Worm (Caenorhabditis elegans) whole organism, L1 larva: ENCODE data around the gene F26H11.4.

Experiments used
- C16A3.4 ChIP-seq: fragments of 150-350 bp; optimal IDR thresholded peaks from 2 replicates; lab custom pipeline; 2014; ENCODE audit warnings: missing biosample characterization, missing genetic modification characterization
- F16B12.6 ChIP-seq: fragments of 150-350 bp; optimal IDR thresholded peaks from 2 replicates; lab custom pipeline; 2014; ENCODE audit warnings: missing biosample characterization, missing genetic modification characterization
- Y116A8C.19 ChIP-seq: sonication (generic microtip); optimal IDR thresholded peaks from 2 replicates; lab custom pipeline; 2016; ENCODE audit warnings: missing compliant biosample characterization, missing genetic modification characterization, borderline replicate concordance
- alr-1 ChIP-seq: fragments of 200-800 bp; sonication (Bioruptor generic); optimal IDR thresholded peaks from 2 replicates; lab custom pipeline; 2018; ENCODE audit warnings: borderline replicate concordance, mild to moderate bottlenecking, missing genetic modification characterization, missing compliant biosample characterization
- aly-2 ChIP-seq: fragments of 150-350 bp; optimal IDR thresholded peaks from 2 replicates; lab custom pipeline; 2014; ENCODE audit warnings: missing biosample characterization, missing genetic modification characterization
- ceh-63 ChIP-seq: fragments of 200-800 bp; sonication (Bioruptor generic); optimal IDR thresholded peaks from 2 replicates; lab custom pipeline; 2018; ENCODE audit warnings: mild to moderate bottlenecking, missing genetic modification characterization, missing compliant biosample characterization
- ceh-8 ChIP-seq: fragments of 200-800 bp; sonication (Bioruptor generic); optimal IDR thresholded peaks from 2 replicates; lab custom pipeline; 2018; ENCODE audit warnings: mild to moderate bottlenecking, missing genetic modification characterization, moderate library complexity, missing compliant biosample characterization
- ceh-88 ChIP-seq: fragments of 200-800 bp; sonication (Bioruptor generic); IDR thresholded peaks from 2 replicates; pipeline ENCODE4 v1.3.6; 2022; ENCODE audit warnings: missing genetic modification characterization, missing compliant biosample characterization
- ces-1 ChIP-seq: fragments of 150-350 bp; optimal IDR thresholded peaks from 2 replicates; lab custom pipeline; 2014; ENCODE audit warnings: missing biosample characterization, missing genetic modification reagents, missing genetic modification characterization
- dpl-1 ChIP-seq, 3 experiments: fragments of 150-350 bp in 2 of 3; sonication (generic microtip) in 1 of 3; optimal IDR thresholded peaks; 2 replicates each; lab custom pipeline; 2014 to 2017; ENCODE audit warnings: missing biosample characterization in 3 of 3, missing genetic modification characterization in 3 of 3, missing genetic modification reagents in 3 of 3
- efl-1 ChIP-seq, 4 experiments: fragments of 150-350 bp; optimal IDR thresholded peaks in 3 of 4; peaks in 1 of 4; 1 replicate in 1 of 4; 2 replicates in 3 of 4; lab custom pipeline; 2014; ENCODE audit warnings: missing biosample characterization in 2 of 4, missing genetic modification characterization in 2 of 4, missing genetic modification reagents in 2 of 4
- egl-13 ChIP-seq: sonication (generic microtip); optimal IDR thresholded peaks from 2 replicates; lab custom pipeline; 2016; ENCODE audit warnings: missing genotype, missing genetic modification reagents, missing genetic modification characterization, missing compliant biosample characterization
- elt-2 ChIP-seq: sonication (generic microtip); optimal IDR thresholded peaks from 2 replicates; lab custom pipeline; 2016; ENCODE audit warnings: missing genetic modification characterization, mild to moderate bottlenecking, inconsistent platforms, missing compliant biosample characterization, missing genetic modification reagents
- ets-5 ChIP-seq: fragments of 200-800 bp; sonication (Bioruptor generic); IDR thresholded peaks from 2 replicates; pipeline ENCODE4 v1.3.6; 2022; ENCODE audit warnings: missing genetic modification characterization, missing compliant biosample characterization
- fkh-4 ChIP-seq: sonication (generic microtip); optimal IDR thresholded peaks from 2 replicates; lab custom pipeline; 2016; ENCODE audit warnings: missing compliant biosample characterization, missing genetic modification characterization, borderline replicate concordance
- grh-1 ChIP-seq: fragments of 200-800 bp; sonication (Bioruptor generic); IDR thresholded peaks from 2 replicates; pipeline ENCODE4 v1.3.6; 2022; ENCODE audit warnings: missing genetic modification reagents, missing genetic modification characterization, missing compliant biosample characterization
- hlh-17 ChIP-seq: fragments of 200-800 bp; sonication (Bioruptor generic); optimal IDR thresholded peaks from 2 replicates; lab custom pipeline; 2018; ENCODE audit warnings: missing genetic modification characterization, mild to moderate bottlenecking, missing compliant biosample characterization, moderate library complexity, borderline replicate concordance
- hlh-4 ChIP-seq: sonication (generic microtip); optimal IDR thresholded peaks from 2 replicates; lab custom pipeline; 2016; ENCODE audit warnings: mild to moderate bottlenecking, missing genetic modification characterization, missing compliant biosample characterization
- irx-1 ChIP-seq: sonication (generic microtip); optimal IDR thresholded peaks from 2 replicates; lab custom pipeline; 2016; ENCODE audit warnings: missing genetic modification characterization, missing compliant biosample characterization
- isw-1 ChIP-seq: fragments of 200-800 bp; sonication (Bioruptor generic); IDR thresholded peaks from 2 replicates; pipeline ENCODE4 v1.3.6; 2022; ENCODE audit warnings: missing genetic modification characterization, missing compliant biosample characterization
- jun-1 ChIP-seq: fragments of 150-350 bp; optimal IDR thresholded peaks from 2 replicates; lab custom pipeline; 2014; ENCODE audit warnings: missing biosample characterization, missing genetic modification reagents, missing genetic modification characterization
- lin-13 ChIP-seq: fragments of 150-350 bp; optimal IDR thresholded peaks from 2 replicates; lab custom pipeline; 2014; ENCODE audit warnings: missing biosample characterization, missing genetic modification reagents, missing genetic modification characterization
- lin-14 ChIP-seq: fragments of 200-800 bp; sonication (Bioruptor generic); optimal IDR thresholded peaks from 2 replicates; lab custom pipeline; 2018; ENCODE audit warnings: mild to moderate bottlenecking, missing genetic modification characterization, moderate library complexity, missing compliant biosample characterization
- lin-35 ChIP-seq, 2 experiments: fragments of 150-350 bp; optimal IDR thresholded peaks; 2 replicates each; lab custom pipeline; 2014; ENCODE audit warnings: missing biosample characterization in 2 of 2, missing genetic modification characterization in 2 of 2, missing genetic modification reagents in 2 of 2
- mef-2 ChIP-seq: fragments of 150-350 bp; optimal IDR thresholded peaks from 2 replicates; lab custom pipeline; 2014; ENCODE audit warnings: missing biosample characterization, missing genetic modification characterization
- nhr-237 ChIP-seq: fragments of 150-350 bp; optimal IDR thresholded peaks from 2 replicates; lab custom pipeline; 2014; ENCODE audit warnings: missing biosample characterization, missing genetic modification characterization
- nhr-28 ChIP-seq: fragments of 150-350 bp; optimal IDR thresholded peaks from 2 replicates; lab custom pipeline; 2014; ENCODE audit warnings: missing biosample characterization, missing genetic modification characterization
- nhr-47 ChIP-seq: sonication (generic microtip); optimal IDR thresholded peaks from 2 replicates; lab custom pipeline; 2016; ENCODE audit warnings: mild to moderate bottlenecking, missing genetic modification characterization, moderate library complexity, missing compliant biosample characterization
- nhr-84 ChIP-seq: sonication (generic microtip); optimal IDR thresholded peaks from 2 replicates; lab custom pipeline; 2017; ENCODE audit warnings: missing biosample characterization, missing genetic modification characterization
- nhr-85 ChIP-seq: sonication (generic microtip); peaks from one replicate; lab custom pipeline; 2016; ENCODE audit warnings: missing genetic modification characterization, inconsistent platforms, missing compliant biosample characterization
- nhr-90 ChIP-seq: sonication (generic microtip); optimal IDR thresholded peaks from 2 replicates; lab custom pipeline; 2016; ENCODE audit warnings: mild to moderate bottlenecking, missing genetic modification characterization, missing compliant biosample characterization; ENCODE audit not compliant: poor library complexity
- pax-3 ChIP-seq: fragments of 200-800 bp; sonication (Bioruptor generic); optimal IDR thresholded peaks from 2 replicates; lab custom pipeline; 2018; ENCODE audit warnings: mild to moderate bottlenecking, missing genetic modification characterization, moderate library complexity, missing compliant biosample characterization
- pqm-1 ChIP-seq: sonication (generic microtip); optimal IDR thresholded peaks from 3 replicates; lab custom pipeline; 2017; ENCODE audit warnings: missing biosample characterization, missing genetic modification characterization
- skn-1 ChIP-seq: fragments of 150-350 bp; optimal IDR thresholded peaks from 2 replicates; lab custom pipeline; 2014; ENCODE audit warnings: missing biosample characterization, missing genetic modification characterization
- snpc-4 ChIP-seq: fragments of 150-350 bp; optimal IDR thresholded peaks from 2 replicates; lab custom pipeline; 2014; ENCODE audit warnings: missing biosample characterization, missing genetic modification characterization
- swsn-7 ChIP-seq: sonication (generic microtip); optimal IDR thresholded peaks from 2 replicates; lab custom pipeline; 2016; ENCODE audit warnings: missing genetic modification characterization, missing compliant biosample characterization
- tbx-2 ChIP-seq: sonication (generic microtip); optimal IDR thresholded peaks from 2 replicates; lab custom pipeline; 2016; ENCODE audit warnings: missing genetic modification characterization, missing compliant biosample characterization
- unc-30 ChIP-seq: sonication (generic microtip); optimal IDR thresholded peaks from 2 replicates; lab custom pipeline; 2017; ENCODE audit warnings: missing biosample characterization, missing genetic modification characterization
- unc-98 ChIP-seq: fragments of 200-800 bp; sonication (Bioruptor generic); IDR thresholded peaks from 2 replicates; pipeline ENCODE4 v1.3.6; 2022; ENCODE audit warnings: missing genetic modification characterization, missing compliant biosample characterization
- xbp-1 ChIP-seq: sonication (generic microtip); optimal IDR thresholded peaks from 2 replicates; lab custom pipeline; 2016; ENCODE audit warnings: missing genetic modification characterization, missing compliant biosample characterization
- ztf-11 ChIP-seq, 2 experiments: sonication (generic microtip); optimal IDR thresholded peaks; 2 replicates each; lab custom pipeline; 2016 to 2017; ENCODE audit warnings: missing genetic modification characterization in 2 of 2, missing biosample characterization in 1 of 2, missing compliant biosample characterization in 1 of 2

F26H11.4 gene

DNA sequence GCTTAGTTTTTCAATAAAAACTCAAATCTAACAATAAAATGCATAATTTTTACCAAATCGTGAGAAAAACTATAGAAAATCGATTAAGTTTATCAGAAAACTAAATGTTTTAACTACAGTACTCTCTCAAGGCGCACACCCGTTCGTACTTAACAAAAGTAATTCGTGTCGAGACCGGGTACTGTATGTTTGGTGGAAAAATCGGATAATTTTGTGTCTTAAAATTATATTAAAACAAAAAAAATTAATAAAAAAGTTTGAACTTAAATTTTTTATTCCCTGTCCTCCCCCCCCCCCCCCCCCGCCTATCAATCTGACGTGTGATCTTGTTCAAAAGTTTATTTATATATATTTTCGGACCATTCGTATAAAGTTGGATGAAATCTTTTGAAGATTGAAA is at the start of gene F26H11.4:
Gene F26H11.4 (plus strand): TSS at position 301 of the 400 bp plus-strand sequence.
- TF ChIP-seq nhr-85 (tag; lab: Kevin White, UChicago) (peak; percentile 15), lin-14 (no peak)

DNA sequence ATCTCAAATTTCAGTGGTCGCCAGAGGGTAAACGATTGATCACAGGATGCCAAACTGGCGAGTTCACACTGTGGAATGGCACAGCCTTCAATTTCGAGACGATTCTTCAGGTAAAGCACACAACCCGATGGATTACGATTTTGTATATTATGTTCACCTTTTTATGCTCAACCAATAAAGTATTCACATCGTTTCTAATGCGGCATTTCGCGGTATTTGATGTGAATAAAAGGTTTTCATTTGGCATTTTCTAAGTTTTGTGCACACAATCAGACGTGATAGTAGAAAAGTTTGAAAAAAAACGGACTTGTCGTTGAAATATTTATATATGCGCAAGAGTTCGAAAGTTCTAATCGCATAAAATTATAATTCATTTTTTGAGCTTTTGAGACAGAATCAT is 49.4 kb upstream of the F26H11.4 start:
- TF ChIP-seq nhr-90: no peak
- no peak for TF ChIP-seq efl-1 (optimal IDR thresholded peaks at IDR 0.05; lab: Kevin White, UChicago)
- peak in 1 of 2 experiments; percentile 34 for TF ChIP-seq efl-1 (GFP tag; optimal IDR thresholded peaks at IDR 0.05 in 1 of 2; lab: Kevin White, UChicago)
- TF ChIP-seq swsn-7: no peak

DNA sequence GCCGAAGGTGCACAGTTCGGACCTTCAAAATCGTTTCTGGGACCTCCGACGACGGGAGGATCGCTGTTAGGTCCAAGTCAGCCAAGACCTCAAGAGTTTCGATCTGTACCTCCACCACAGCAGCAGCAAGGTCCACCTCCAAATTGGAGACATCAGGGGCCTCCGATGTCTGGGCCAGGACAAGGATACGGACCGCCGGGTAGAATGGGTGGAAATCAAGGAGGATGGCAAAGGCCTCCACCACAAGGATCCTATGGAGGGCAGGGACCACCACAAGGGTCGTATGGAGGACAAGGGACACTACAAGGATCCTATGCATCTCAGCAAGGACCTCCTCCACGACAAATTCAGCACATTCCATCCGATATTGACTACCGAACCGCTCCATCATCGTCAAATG is 47.7 kb upstream of the F26H11.4 start:
- TF ChIP-seq mef-2 (tag; lab: Kevin White, UChicago) (no peak), hlh-17 (GFP tag; lab: Kevin White, UChicago) (no peak), xbp-1 (tag; lab: Kevin White, UChicago) (no peak), ces-1 (GFP tag; lab: Kevin White, UChicago) (no peak), alr-1 (tag; lab: Kevin White, UChicago) (no peak), C16A3.4 (tag; lab: Kevin White, UChicago) (no peak), grh-1 (GFP tag; lab: Robert Waterston, UW) (no peak), pqm-1 (tag; lab: Kevin White, UChicago) (no peak), jun-1 (tag; lab: Kevin White, UChicago) (no peak), hlh-4 (tag; lab: Kevin White, UChicago) (no peak), unc-30 (tag; lab: Kevin White, UChicago) (no peak), dpl-1 (GFP tag; optimal IDR thresholded peaks at IDR 0.05; lab: Kevin White, UChicago) (no peak), elt-2 (no peak), nhr-47 (tag; lab: Kevin White, UChicago) (no peak), unc-98 (no peak)

DNA sequence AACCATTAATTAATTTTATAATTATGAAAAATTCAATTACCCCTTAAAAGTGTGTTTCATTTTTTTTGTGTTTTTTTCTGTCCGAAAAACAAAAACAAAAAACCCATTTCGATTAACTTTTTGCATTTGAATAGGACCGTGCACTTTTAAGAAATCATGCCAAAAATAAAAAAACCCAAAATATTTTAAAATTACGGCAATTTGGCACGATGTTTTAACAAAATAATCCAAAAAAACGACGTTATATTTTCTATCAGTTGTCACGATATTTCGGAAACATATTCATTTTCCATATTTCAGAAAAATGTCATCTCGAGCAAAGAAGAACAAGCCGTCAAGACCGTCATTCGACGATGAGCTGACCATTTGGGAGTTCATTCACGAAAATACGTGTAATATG is 46.7 kb upstream of the F26H11.4 start, which contains the start of gene tebp-1:
Gene tebp-1 (plus strand): TSS at position 301 of the 400 bp plus-strand sequence.
- TF ChIP-seq efl-1 (optimal IDR thresholded peaks at IDR 0.05; lab: Kevin White, UChicago) (no peak), efl-1 (GFP tag; optimal IDR thresholded peaks at IDR 0.05 in 1 of 2; lab: Kevin White, UChicago) (peak in 1 of 2 experiments; percentile 2), irx-1 (tag; lab: Kevin White, UChicago) (no peak)
- TF ChIP-seq, all 84 proteins: peak for 1

DNA sequence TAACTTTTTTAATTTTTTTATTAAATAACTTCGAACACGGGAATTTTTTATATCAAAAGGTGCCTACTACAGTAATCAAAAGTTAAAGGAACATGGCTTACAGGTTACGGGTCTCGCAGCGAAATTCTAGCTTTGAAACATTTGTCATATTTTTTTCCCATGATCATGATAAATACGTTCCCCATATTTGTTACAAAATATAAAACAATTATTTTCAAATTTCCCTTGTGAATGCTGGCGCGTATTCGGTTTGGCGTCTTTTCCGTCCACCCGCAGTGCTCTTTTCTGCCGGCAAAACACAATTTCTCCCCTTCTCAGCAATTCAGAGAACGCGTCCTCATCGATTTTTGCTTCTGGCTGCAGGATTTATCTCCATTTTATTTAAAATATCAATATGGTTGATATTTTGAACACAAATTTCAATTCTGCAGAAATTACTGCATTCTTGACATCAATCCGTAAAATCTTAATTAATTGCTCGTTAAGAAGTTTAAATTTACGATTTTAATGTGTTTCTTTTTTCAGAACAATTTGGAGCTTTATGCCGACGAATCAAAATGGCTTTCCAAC is 43.1 kb upstream of the F26H11.4 start, which contains the start of gene imb-2:
Gene imb-2 (plus strand): TSS at position 520 of the 570 bp plus-strand sequence.
- no peak for TF ChIP-seq nhr-84 (tag; lab: Kevin White, UChicago)
- no peak for TF ChIP-seq ces-1 (GFP tag; lab: Kevin White, UChicago)
- TF ChIP-seq lin-14: peak; percentile 75
- no peak for TF ChIP-seq aly-2 (tag; lab: Kevin White, UChicago)
- peak; percentile 9; the same call in 1 of the 2 replicates for TF ChIP-seq isw-1
- TF ChIP-seq ceh-8 (GFP tag; lab: Kevin White, UChicago): no peak
- TF ChIP-seq ets-5: no peak
- TF ChIP-seq F16B12.6: peak; percentile 51
- peak; percentile 75 to 82 for TF ChIP-seq lin-35 (GFP tag; optimal IDR thresholded peaks at IDR 0.05; lab: Kevin White, UChicago)
- TF ChIP-seq nhr-28: no peak
- TF ChIP-seq fkh-4 (tag; lab: Kevin White, UChicago): no peak
- TF ChIP-seq efl-1 (optimal IDR thresholded peaks at IDR 0.05; lab: Kevin White, UChicago): peak; percentile 73 to 77
- peak; percentile 74 to 96 for TF ChIP-seq efl-1 (GFP tag; optimal IDR thresholded peaks at IDR 0.05 in 1 of 2; lab: Kevin White, UChicago)
- TF ChIP-seq unc-30 (tag; lab: Kevin White, UChicago): no peak
- TF ChIP-seq Y116A8C.19 (tag; lab: Kevin White, UChicago): no peak
- TF ChIP-seq swsn-7: peak; percentile 45
- TF ChIP-seq pax-3 (tag; lab: Kevin White, UChicago): no peak
- no peak for TF ChIP-seq ztf-11 (tag; optimal IDR thresholded peaks at IDR 0.05; lab: Kevin White, UChicago)
- TF ChIP-seq nhr-237 (tag; lab: Kevin White, UChicago): no peak
- TF ChIP-seq lin-13 (GFP tag; lab: Kevin White, UChicago): peak; percentile 49
- no peak for TF ChIP-seq ceh-88
- TF ChIP-seq snpc-4: peak; percentile 34
- TF ChIP-seq nhr-47 (tag; lab: Kevin White, UChicago): peak; percentile 46
- TF ChIP-seq dpl-1 (GFP tag; optimal IDR thresholded peaks at IDR 0.05; lab: Kevin White, UChicago): peak; percentile 60 to 83 (median 72)
- TF ChIP-seq ceh-63 (GFP tag; lab: Kevin White, UChicago): no peak
- TF ChIP-seq egl-13: no peak
- TF ChIP-seq nhr-90: no peak
- no peak for TF ChIP-seq skn-1 (tag; lab: Kevin White, UChicago)
- TF ChIP-seq elt-2: no peak
- peak; percentile 4 for TF ChIP-seq tbx-2 (tag; lab: Kevin White, UChicago)
